Fruit fly (Drosophila melanogaster): ENCODE measurements around the gene CG32512.

CG32512 gene

dm6 chrX:21067474-21067873 is at the start of gene CG32512:
CG32512 (minus strand) TSS chrX:21067540.
- TF ChIP-seq CG17801 (GFP tag; optimal IDR thresholded peaks at IDR 0.05; ENCODE audit: partially characterized antibody) = no peak

dm6 chrX:21116864-21117464 is 49.6 kb upstream of the CG32512 start, which contains the start of the genes unc and CG15445:
unc (minus strand) TSS chrX:21116914.
CG15445 (plus strand) TSS chrX:21117159.
- peak; percentile 47 for TF ChIP-seq CG17801 (GFP tag; optimal IDR thresholded peaks at IDR 0.05; ENCODE audit: partially characterized antibody)

dm6 chrX:21106269-21106668 is 38.9 kb upstream of the CG32512 start, which contains the start of gene CG1503:
CG1503 (minus strand) TSS chrX:21106369.
- no peak for TF ChIP-seq CG17801 (GFP tag; optimal IDR thresholded peaks at IDR 0.05; ENCODE audit: partially characterized antibody)

- no peak for TF ChIP-seq CG17801 (GFP tag; optimal IDR thresholded peaks at IDR 0.05; ENCODE audit: partially characterized antibody)
Observed at dm6 chrX:21102106-21102505, 34.8 kb upstream of the CG32512 start, which contains the start of gene CG15446. CG15446 (minus strand) TSS chrX:21102206.

- no peak for TF ChIP-seq CG17801 (GFP tag; optimal IDR thresholded peaks at IDR 0.05; ENCODE audit: partially characterized antibody)
Observed at dm6 chrX:21093544-21093943, 26.2 kb upstream of the CG32512 start, which contains the start of gene stg1. stg1 (plus strand) TSS chrX:21093844.

- no peak for TF ChIP-seq CG17801 (GFP tag; optimal IDR thresholded peaks at IDR 0.05; ENCODE audit: partially characterized antibody)
Observed at dm6 chrX:21083246-21083645, 15.9 kb upstream of the CG32512 start.

dm6 chrX:21080335-21080734 is 13.0 kb upstream of the CG32512 start:
- no peak for TF ChIP-seq CG17801 (GFP tag; optimal IDR thresholded peaks at IDR 0.05; ENCODE audit: partially characterized antibody)

dm6 chrX:21074329-21074708 is 7.0 kb upstream of the CG32512 start:
- TF ChIP-seq CG17801 (GFP tag; optimal IDR thresholded peaks at IDR 0.05; ENCODE audit: partially characterized antibody) = peak; percentile 67

dm6 chrX:21073641-21074328 is 6.4 kb upstream of the CG32512 start:
- TF ChIP-seq CG17801 (GFP tag; optimal IDR thresholded peaks at IDR 0.05; ENCODE audit: partially characterized antibody) = peak; percentile 18

- no peak for TF ChIP-seq CG17801 (GFP tag; optimal IDR thresholded peaks at IDR 0.05; ENCODE audit: partially characterized antibody)
Observed at dm6 chrX:21072953-21073352, 5.6 kb upstream of the CG32512 start.

dm6 chrX:21071693-21072357 is 4.5 kb upstream of the CG32512 start:
- TF ChIP-seq CG17801 (GFP tag; optimal IDR thresholded peaks at IDR 0.05; ENCODE audit: partially characterized antibody) = peak; percentile 78

dm6 chrX:21067908-21068307 is 568 bp upstream of the CG32512 start:
- no peak for TF ChIP-seq CG17801 (GFP tag; optimal IDR thresholded peaks at IDR 0.05; ENCODE audit: partially characterized antibody)

dm6 chrX:21065775-21066174 is 1.6 kb downstream of the CG32512 start:
- TF ChIP-seq CG17801 (GFP tag; optimal IDR thresholded peaks at IDR 0.05; ENCODE audit: partially characterized antibody) = no peak

- peak; percentile 93 for TF ChIP-seq CG17801 (GFP tag; optimal IDR thresholded peaks at IDR 0.05; ENCODE audit: partially characterized antibody)
Observed at dm6 chrX:21064927-21065326, 2.4 kb downstream of the CG32512 start.

dm6 chrX:21060579-21060978 is 6.8 kb downstream of the CG32512 start:
- no peak for TF ChIP-seq CG17801 (GFP tag; optimal IDR thresholded peaks at IDR 0.05; ENCODE audit: partially characterized antibody)

dm6 chrX:21058991-21059390 is 8.3 kb downstream of the CG32512 start:
- no peak for TF ChIP-seq CG17801 (GFP tag; optimal IDR thresholded peaks at IDR 0.05; ENCODE audit: partially characterized antibody)
